Worm (Caenorhabditis elegans): Measurements from ENCODE around the gene mbr-1.

ce11 chrX:10754532-10754931 is 32.7 kb upstream of the mbr-1 start:
- TF ChIP-seq let-526 (GFP tag; IDR thresholded peaks at IDR 0.05) (no peak), aptf-2 (GFP tag; conservative IDR thresholded peaks at IDR 0.05) (no peak), Y79H2A.3 (GFP tag; conservative IDR thresholded peaks at IDR 0.05) (no peak), him-1 (tag; optimal IDR thresholded peaks at IDR 0.05) (no peak), unc-62 (GFP tag; optimal IDR thresholded peaks at IDR 0.05) (no peak), egrh-3 (GFP tag; IDR thresholded peaks at IDR 0.05) (no peak)
